Worm (Caenorhabditis elegans): Measurements from ENCODE around the gene nxf-1.

nxf-1 gene

DNA sequence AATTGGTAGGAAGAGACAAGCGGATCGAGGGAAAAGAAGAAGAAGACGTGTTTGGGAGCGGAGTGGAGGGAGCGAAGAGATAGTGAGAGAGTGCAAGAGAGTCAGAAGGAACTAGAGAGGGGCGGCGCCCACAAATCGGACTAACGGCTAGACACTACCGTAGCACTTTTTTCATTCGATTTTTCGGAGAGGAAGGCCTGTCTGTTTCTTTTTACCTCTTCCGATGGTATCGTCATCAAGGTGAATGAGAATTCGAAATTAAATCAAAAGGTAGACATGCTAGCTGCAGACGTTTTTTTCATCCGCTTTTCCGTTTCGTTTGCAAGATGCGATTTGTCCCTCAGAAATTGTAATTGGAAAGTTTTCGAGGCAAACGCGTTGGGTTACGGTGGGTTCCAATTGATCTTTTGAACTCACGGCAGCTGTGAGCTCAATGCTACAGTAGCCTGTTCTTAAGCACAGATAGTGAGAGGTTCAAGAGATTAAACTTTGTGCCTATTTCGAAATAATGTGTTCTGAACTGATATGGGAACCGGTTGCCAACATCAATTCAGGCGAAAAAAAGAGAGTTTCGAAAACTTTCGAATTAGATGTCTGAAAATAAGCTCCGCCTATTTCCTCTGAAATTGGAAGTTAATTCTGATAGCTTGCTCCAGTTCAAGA is 50.1 kb downstream of the nxf-1 start:
- TF ChIP-seq grh-1 (GFP tag; IDR thresholded peaks at IDR 0.05) (no peak), tlp-1 (tag; optimal IDR thresholded peaks at IDR 0.05) (no peak)

- TF ChIP-seq skn-1 (tag; optimal IDR thresholded peaks at IDR 0.05), result no peak
- TF ChIP-seq aly-2 (tag; optimal IDR thresholded peaks at IDR 0.05), result no peak
- no peak for TF ChIP-seq nhr-12 (tag; optimal IDR thresholded peaks at IDR 0.05)
- no peak for TF ChIP-seq nhr-71 (tag; optimal IDR thresholded peaks at IDR 0.05)
- TF ChIP-seq hlh-17 (GFP tag; optimal IDR thresholded peaks at IDR 0.05; ENCODE audit: borderline replicate concordance), result no peak
- TF ChIP-seq ets-5 (GFP tag; IDR thresholded peaks at IDR 0.05), result no peak
- no peak for TF ChIP-seq nhr-90 (tag; optimal IDR thresholded peaks at IDR 0.05; ENCODE audit: poor library complexity)
- TF ChIP-seq C34B4.2 (tag; optimal IDR thresholded peaks at IDR 0.05), result no peak
- no peak for TF ChIP-seq nhr-19 (GFP tag; conservative IDR thresholded peaks at IDR 0.05)
- TF ChIP-seq unc-98 (GFP tag; IDR thresholded peaks at IDR 0.05), result no peak
- TF ChIP-seq jun-1 (tag; optimal IDR thresholded peaks at IDR 0.05), result no peak
- no peak for TF ChIP-seq nhr-76 (tag; optimal IDR thresholded peaks at IDR 0.05)
- no peak for TF ChIP-seq blmp-1 (tag; optimal IDR thresholded peaks at IDR 0.05)
These were observed 52.8 kb downstream of the nxf-1 start for ce11 chrV:14361973-14362372.

Measured in whole organism, L1 larva.